Fruit fly (Drosophila melanogaster): Measurements from ENCODE around the gene Ir67a.

- TF ChIP-seq Pif1A (GFP tag; optimal IDR thresholded peaks at IDR 0.05): no peak
- no peak for TF ChIP-seq EcR (GFP tag; optimal IDR thresholded peaks at IDR 0.05)
- no peak for TF ChIP-seq CG17806 (tag; optimal IDR thresholded peaks at IDR 0.05)
- TF ChIP-seq Pif1B (GFP tag; optimal IDR thresholded peaks at IDR 0.05): no peak
- no peak for TF ChIP-seq CG14655 (GFP tag; optimal IDR thresholded peaks at IDR 0.05)
- no peak for TF ChIP-seq Ets98B (GFP tag; IDR thresholded peaks at IDR 0.05)
- TF ChIP-seq CG10348 (GFP tag; IDR thresholded peaks at IDR 0.05): no peak
- no peak for TF ChIP-seq CG8159 (tag; optimal IDR thresholded peaks at IDR 0.05)
- TF ChIP-seq CG8301 (tag; optimal IDR thresholded peaks at IDR 0.05): no peak
- no peak for TF ChIP-seq CG9948 (tag; optimal IDR thresholded peaks at IDR 0.05)
- no peak for TF ChIP-seq fd96Ca (GFP tag; IDR thresholded peaks at IDR 0.05)
- TF ChIP-seq CG12605 (GFP tag; IDR thresholded peaks at IDR 0.05): no peak
Observed at dm6 chr3L:9552190-9552809, 8.5 kb upstream of the Ir67a start.

Measured in whole organism, pupa.